Fruit fly (Drosophila melanogaster) whole organism, adult: ENCODE results near the gene CG18748.

ENCODE experiments used
- CG12768 ChIP-seq: fragments of 200-800 bp; sonication (Bioruptor generic); optimal IDR thresholded peaks from 2 replicates; lab custom pipeline; 2017; ENCODE audit warnings: missing biosample characterization, missing genetic modification characterization, mild to moderate bottlenecking, moderate library complexity, missing genetic modification reagents
- CG14711 ChIP-seq: fragments of 200-800 bp; sonication (Bioruptor generic); optimal IDR thresholded peaks from 2 replicates; lab custom pipeline; 2018; ENCODE audit warnings: missing biosample characterization, mild to moderate bottlenecking, missing genetic modification characterization, moderate library complexity
- CG7045 ChIP-seq: fragments of 200-800 bp; sonication (Bioruptor generic); optimal IDR thresholded peaks from 2 replicates; lab custom pipeline; 2017; ENCODE audit warnings: missing biosample characterization, mild to moderate bottlenecking, missing genetic modification characterization
- CG7101 ChIP-seq: fragments of 200-800 bp; sonication (Bioruptor generic); optimal IDR thresholded peaks from 2 replicates; lab custom pipeline; 2018; ENCODE audit warnings: missing biosample characterization, mild to moderate bottlenecking, missing genetic modification characterization, moderate library complexity
- Clk ChIP-seq: fragments of 200-800 bp; sonication (Bioruptor generic); optimal IDR thresholded peaks from 2 replicates; lab custom pipeline; 2017; ENCODE audit warnings: missing biosample characterization, missing genetic modification characterization
- Mnt ChIP-seq: fragments of 200-800 bp; sonication (Bioruptor generic); optimal IDR thresholded peaks from 2 replicates; lab custom pipeline; 2016; ENCODE audit warnings: missing biosample characterization, mild to moderate bottlenecking, missing genetic modification characterization
- bab1 ChIP-seq: fragments of 200-800 bp; sonication (Bioruptor generic); optimal IDR thresholded peaks from 3 replicates; lab custom pipeline; 2019; ENCODE audit warnings: missing biosample characterization, mild to moderate bottlenecking, missing genetic modification characterization, moderate library complexity
- cnc ChIP-seq, 2 experiments: fragments of >200 bp; optimal IDR thresholded peaks; 2 replicates each; lab custom pipeline; 2017
- kay ChIP-seq: fragments of 200-800 bp; sonication (Bioruptor generic); peaks from one replicate; lab custom pipeline; 2016; ENCODE audit warnings: missing biosample characterization, missing genetic modification characterization, borderline replicate concordance
- ovo ChIP-seq: fragments of 200-800 bp; sonication (Bioruptor generic); optimal IDR thresholded peaks from 2 replicates; lab custom pipeline; 2016; ENCODE audit warnings: missing biosample characterization, missing genetic modification characterization
- tj ChIP-seq: fragments of 200-800 bp; sonication (Bioruptor generic); optimal IDR thresholded peaks from 3 replicates; lab custom pipeline; 2017; ENCODE audit warnings: missing biosample characterization, mild to moderate bottlenecking, missing genetic modification characterization, moderate library complexity
- toe ChIP-seq: fragments of 200-800 bp; sonication (Bioruptor generic); optimal IDR thresholded peaks from 2 replicates; lab custom pipeline; 2016; ENCODE audit warnings: missing biosample characterization, missing genetic modification characterization

- no peak for TF ChIP-seq bab1 (GFP tag; lab: Kevin White, UChicago)
- TF ChIP-seq CG12768: no peak
- TF ChIP-seq tj: no peak
- no peak for TF ChIP-seq Clk
- TF ChIP-seq ovo (GFP tag; lab: Kevin White, UChicago): no peak
- no peak for TF ChIP-seq toe (GFP tag; lab: Kevin White, UChicago)
- TF ChIP-seq kay: no peak
- no peak for TF ChIP-seq CG7045 (GFP tag; lab: Kevin White, UChicago)
- TF ChIP-seq CG7101 (tag; lab: Kevin White, UChicago): no peak
- no peak for TF ChIP-seq CG14711
- TF ChIP-seq Mnt (GFP tag; lab: Kevin White, UChicago): no peak
- no peak for TF ChIP-seq cnc (optimal IDR thresholded peaks at IDR 0.05; lab: Kevin White, UChicago)
Measured at dm6 chr3R:7753518-7753917, 34.2 kb downstream of the CG18748 start.
